Worm (Caenorhabditis elegans) whole organism, L4 larva: ENCODE measurements around the gene ubc-1.

ENCODE experiments used
- D1046.2 ChIP-seq: fragments of 200-800 bp; sonication (Bioruptor generic); IDR thresholded peaks from 2 replicates; pipeline ENCODE4 v1.3.6; 2022; ENCODE audit warnings: missing genetic modification characterization, missing compliant biosample characterization
- F49E8.2 ChIP-seq: sonication (generic microtip); optimal IDR thresholded peaks from 2 replicates; lab custom pipeline; 2016; ENCODE audit warnings: missing compliant biosample characterization, mild to moderate bottlenecking, missing genetic modification characterization, borderline replicate concordance
- T26A8.4 ChIP-seq: fragments of 200-800 bp; sonication (Bioruptor generic); IDR thresholded peaks from 2 replicates; pipeline ENCODE4 v1.3.6; 2022; ENCODE audit warnings: missing genetic modification characterization, missing compliant biosample characterization
- ZK546.5 ChIP-seq, 2 experiments: sonication (generic microtip); optimal IDR thresholded peaks; 2 replicates each; lab custom pipeline; 2017; ENCODE audit warnings: missing biosample characterization in 2 of 2, missing genetic modification characterization in 2 of 2
- aha-1 ChIP-seq: fragments of 150-350 bp; peaks from one replicate; lab custom pipeline; 2014; ENCODE audit warnings: missing biosample characterization, missing genetic modification characterization
- arid-1 ChIP-seq: fragments of 200-800 bp; sonication (Bioruptor generic); conservative IDR thresholded peaks from 2 replicates; pipeline ENCODE4 v1.3.6; 2022; ENCODE audit warnings: missing genetic modification reagents, missing genetic modification characterization, missing compliant biosample characterization
- ceh-28 ChIP-seq: fragments of 150-350 bp; optimal IDR thresholded peaks from 2 replicates; lab custom pipeline; 2014; ENCODE audit warnings: missing biosample characterization, missing genetic modification reagents, missing genetic modification characterization
- ces-1 ChIP-seq: fragments of 150-350 bp; sonication (generic microtip); optimal IDR thresholded peaks from 4 replicates; lab custom pipeline; 2014; ENCODE audit warnings: missing biosample characterization, missing genetic modification reagents, missing genetic modification characterization
- daf-12 ChIP-seq: fragments of 150-350 bp; optimal IDR thresholded peaks from 2 replicates; lab custom pipeline; 2014; ENCODE audit warnings: missing biosample characterization, missing genetic modification reagents, missing genetic modification characterization
- daf-16 ChIP-seq, 3 experiments: sonication (generic microtip); optimal IDR thresholded peaks; 2 replicates each; lab custom pipeline; 2016 to 2017; ENCODE audit warnings: missing genetic modification characterization in 3 of 3, missing genetic modification reagents in 3 of 3, mild to moderate bottlenecking in 2 of 3, missing compliant biosample characterization in 2 of 3, missing biosample characterization in 1 of 3, moderate library complexity in 1 of 3
- daf-19 ChIP-seq: fragments of 200-800 bp; sonication (Bioruptor generic); conservative IDR thresholded peaks from 2 replicates; pipeline ENCODE4 v1.3.6; 2022; ENCODE audit warnings: missing genetic modification characterization, missing compliant biosample characterization
- daf-8 ChIP-seq: fragments of 200-800 bp; sonication (Bioruptor generic); IDR thresholded peaks from 2 replicates; pipeline ENCODE4 v1.3.6; 2022; ENCODE audit warnings: missing genetic modification characterization, missing compliant biosample characterization
- dpl-1 ChIP-seq: fragments of 150-350 bp; optimal IDR thresholded peaks from 2 replicates; lab custom pipeline; 2014; ENCODE audit warnings: missing biosample characterization, missing genetic modification reagents, missing genetic modification characterization
- egl-43 ChIP-seq: fragments of 200-800 bp; sonication (Bioruptor generic); IDR thresholded peaks from 2 replicates; pipeline ENCODE4 v1.3.6; 2022; ENCODE audit warnings: missing genetic modification reagents, missing genetic modification characterization, missing compliant biosample characterization
- gei-8 ChIP-seq: fragments of 200-800 bp; sonication (Bioruptor generic); optimal IDR thresholded peaks from 2 replicates; lab custom pipeline; 2018; ENCODE audit warnings: mild to moderate bottlenecking, missing genetic modification characterization, missing compliant biosample characterization
- jun-1 ChIP-seq: fragments of 150-350 bp; optimal IDR thresholded peaks from 2 replicates; lab custom pipeline; 2014; ENCODE audit warnings: missing biosample characterization, missing genetic modification reagents, missing genetic modification characterization
- lin-13 ChIP-seq: fragments of 150-350 bp; optimal IDR thresholded peaks from 2 replicates; lab custom pipeline; 2014; ENCODE audit warnings: missing biosample characterization, missing genetic modification reagents, missing genetic modification characterization
- lin-15B ChIP-seq: fragments of 150-350 bp; sonication (generic microtip); optimal IDR thresholded peaks from 3 replicates; lab custom pipeline; 2014; ENCODE audit warnings: missing biosample characterization, missing genetic modification characterization
- lin-38 ChIP-seq: fragments of 200-800 bp; sonication (Bioruptor generic); IDR thresholded peaks from 2 replicates; pipeline ENCODE4 v1.3.6; 2022; ENCODE audit warnings: missing genetic modification reagents, missing genetic modification characterization, missing compliant biosample characterization
- lsy-2 ChIP-seq, 2 experiments: fragments of 150-350 bp in 1 of 2; sonication (generic microtip) in 1 of 2; optimal IDR thresholded peaks; 2 replicates each; lab custom pipeline; 2014 to 2017; ENCODE audit warnings: missing biosample characterization in 2 of 2, missing genetic modification characterization in 2 of 2
- mdl-1 ChIP-seq, 2 experiments: fragments of 150-350 bp in 1 of 2; sonication (generic microtip) in 1 of 2; optimal IDR thresholded peaks; 2 replicates each; lab custom pipeline; 2014 to 2017; ENCODE audit warnings: missing biosample characterization in 2 of 2, missing genetic modification characterization in 2 of 2
- mdt-29 ChIP-seq: fragments of 200-800 bp; sonication (Bioruptor generic); IDR thresholded peaks from 2 replicates; pipeline ENCODE4 v1.3.6; 2022; ENCODE audit warnings: missing genetic modification reagents, missing genetic modification characterization, missing compliant biosample characterization
- nhr-102 ChIP-seq: sonication (generic microtip); optimal IDR thresholded peaks from 2 replicates; lab custom pipeline; 2016; ENCODE audit warnings: mild to moderate bottlenecking, missing genetic modification characterization, moderate library complexity, missing compliant biosample characterization
- nhr-25 ChIP-seq: sonication (generic microtip); optimal IDR thresholded peaks from 2 replicates; lab custom pipeline; 2017; ENCODE audit warnings: missing genetic modification characterization, mild to moderate bottlenecking, missing compliant biosample characterization, antibody characterized with exemption, moderate library complexity, borderline replicate concordance; ENCODE audit not compliant: insufficient read depth
- nhr-6 ChIP-seq: fragments of 150-350 bp; optimal IDR thresholded peaks from 2 replicates; lab custom pipeline; 2014; ENCODE audit warnings: missing biosample characterization, missing genetic modification characterization
- nhr-77 ChIP-seq: fragments of 150-350 bp; optimal IDR thresholded peaks from 2 replicates; lab custom pipeline; 2014; ENCODE audit warnings: missing biosample characterization, missing genetic modification characterization
- pha-4 ChIP-seq, 2 experiments: fragments of 150-350 bp in 1 of 2; fragments of 200-800 bp in 1 of 2; sonication (Bioruptor generic) in 1 of 2; IDR thresholded peaks in 1 of 2; optimal IDR thresholded peaks in 1 of 2; 2 replicates each; pipeline versions ENCODE4 v1.3.6 to Lab custom; 2014 to 2022; ENCODE audit warnings: missing genetic modification characterization in 2 of 2, missing genetic modification reagents in 2 of 2, missing biosample characterization in 1 of 2, missing compliant biosample characterization in 1 of 2
- php-3 ChIP-seq: fragments of 200-800 bp; sonication (Bioruptor generic); IDR thresholded peaks from 2 replicates; pipeline ENCODE4 v1.3.6; 2022; ENCODE audit warnings: missing genetic modification reagents, missing genetic modification characterization, missing compliant biosample characterization
- sdz-12 ChIP-seq: fragments of 200-800 bp; sonication (Bioruptor generic); optimal IDR thresholded peaks from 2 replicates; lab custom pipeline; 2018; ENCODE audit warnings: mild to moderate bottlenecking, missing genetic modification characterization, missing compliant biosample characterization
- set-16 ChIP-seq: fragments of 200-800 bp; sonication (Bioruptor generic); IDR thresholded peaks from 2 replicates; pipeline ENCODE4 v1.3.6; 2022; ENCODE audit warnings: missing genetic modification reagents, missing genetic modification characterization, missing compliant biosample characterization
- tag-97 ChIP-seq: fragments of 200-800 bp; sonication (Bioruptor generic); IDR thresholded peaks from 2 replicates; pipeline ENCODE4 v1.3.6; 2022; ENCODE audit warnings: missing genetic modification characterization, missing compliant biosample characterization
- unc-130 ChIP-seq: sonication (generic microtip); optimal IDR thresholded peaks from 2 replicates; lab custom pipeline; 2016; ENCODE audit warnings: missing genetic modification reagents, missing genetic modification characterization, missing compliant biosample characterization
- unc-39 ChIP-seq: sonication (generic microtip); optimal IDR thresholded peaks from 2 replicates; lab custom pipeline; 2017; ENCODE audit warnings: missing biosample characterization, missing genetic modification characterization
- unc-62 ChIP-seq, 3 experiments: fragments of 150-350 bp in 1 of 3; sonication (generic microtip); optimal IDR thresholded peaks in 2 of 3; peaks in 1 of 3; 1 replicate in 1 of 3; 2 replicates in 2 of 3; lab custom pipeline; 2014 to 2017; ENCODE audit warnings: missing biosample characterization in 3 of 3, missing genetic modification characterization in 3 of 3, missing genetic modification reagents in 3 of 3, missing genotype in 1 of 3
- vab-7 ChIP-seq: fragments of 200-800 bp; sonication (Bioruptor generic); IDR thresholded peaks from 2 replicates; pipeline ENCODE4 v1.3.6; 2022; ENCODE audit warnings: missing genetic modification reagents, missing genetic modification characterization, missing compliant biosample characterization
- zfp-3 ChIP-seq: fragments of 200-800 bp; sonication (Bioruptor generic); conservative IDR thresholded peaks from 2 replicates; pipeline ENCODE4 v1.3.6; 2022; ENCODE audit warnings: missing genetic modification reagents, missing genetic modification characterization, missing compliant biosample characterization

Gene ubc-1

DNA sequence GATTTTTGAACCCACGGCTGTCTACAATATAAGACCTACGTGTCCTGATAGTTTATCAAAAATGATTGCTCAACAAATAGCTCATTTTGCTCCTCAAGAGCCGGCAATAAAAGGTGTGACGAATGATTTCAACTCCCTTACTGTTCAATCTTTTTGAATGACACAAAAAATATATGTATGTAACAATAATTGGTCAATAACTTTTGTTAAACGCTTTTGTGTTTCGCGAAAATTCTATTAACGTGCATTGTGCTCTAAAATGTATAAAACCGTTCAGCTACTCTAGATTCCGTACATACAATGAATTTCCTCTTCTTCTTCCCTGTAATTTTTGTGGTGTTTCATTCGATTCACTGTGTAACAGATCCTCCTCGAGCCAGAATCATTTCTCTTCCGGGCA lies 23.3 kb upstream of the ubc-1 start, which contains the start of gene C35B1.4:
Gene C35B1.4 (plus strand): TSS at position 301 of the 400 bp plus-strand sequence.
- TF ChIP-seq lin-13 (GFP tag; lab: Kevin White, UChicago) (no peak), nhr-6 (tag; lab: Kevin White, UChicago) (no peak), mdt-29 (GFP tag; lab: Robert Waterston, UW) (no peak), mdl-1 (tag; optimal IDR thresholded peaks at IDR 0.05; lab: Kevin White, UChicago) (no peak), dpl-1 (GFP tag; lab: Kevin White, UChicago) (no peak), nhr-77 (tag; lab: Kevin White, UChicago) (no peak), jun-1 (tag; lab: Kevin White, UChicago) (no peak), php-3 (GFP tag; lab: Robert Waterston, UW) (no peak), vab-7 (no peak), D1046.2 (GFP tag; lab: Robert Waterston, UW) (no peak), lin-38 (GFP tag; lab: Robert Waterston, UW) (no peak), lin-15B (tag; lab: Kevin White, UChicago) (no peak), zfp-3 (no peak), tag-97 (GFP tag; lab: Robert Waterston, UW) (no peak)

ce11 chrIV:4080846-4081245 lies 22.0 kb upstream of the ubc-1 start, which contains the start of the genes C35B1.9 and C35B1.3:
Gene C35B1.9 (minus strand): TSS chrIV:4080946.
Gene C35B1.3 (plus strand): TSS chrIV:4081151.
- TF ChIP-seq unc-62 (GFP tag; optimal IDR thresholded peaks at IDR 0.05 in 1 of 2; lab: Kevin White, UChicago) (peak in 1 of 2 experiments; percentile 11), unc-62 (tag; optimal IDR thresholded peaks at IDR 0.05; lab: Kevin White, UChicago) (no peak), arid-1 (GFP tag; lab: Robert Waterston, UW) (no peak)

DNA sequence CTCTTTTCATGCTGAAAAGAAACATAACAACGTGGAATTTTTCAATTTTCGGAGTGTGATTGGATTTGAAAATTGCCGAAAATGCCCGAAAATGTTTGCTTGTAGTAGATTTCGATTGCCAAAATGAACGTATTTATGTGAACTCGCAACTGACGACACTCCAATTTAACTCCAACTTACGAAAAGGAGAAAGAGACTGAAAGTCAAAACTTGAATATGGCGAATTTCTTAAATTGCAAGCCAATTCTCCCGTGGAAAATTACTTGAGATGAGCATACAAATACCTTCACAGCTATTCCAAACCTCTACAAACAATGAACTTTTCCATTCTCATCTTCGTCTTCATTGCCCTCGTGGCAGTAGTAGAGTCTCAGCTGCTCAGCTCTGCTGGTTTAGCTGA lies 20.2 kb upstream of the ubc-1 start:
- TF ChIP-seq unc-62 (GFP tag; optimal IDR thresholded peaks at IDR 0.05 in 1 of 2; lab: Kevin White, UChicago) (peak in 1 of 2 experiments; percentile 93), unc-62 (tag; optimal IDR thresholded peaks at IDR 0.05; lab: Kevin White, UChicago) (no peak), daf-8 (GFP tag; lab: Robert Waterston, UW) (no peak)

DNA sequence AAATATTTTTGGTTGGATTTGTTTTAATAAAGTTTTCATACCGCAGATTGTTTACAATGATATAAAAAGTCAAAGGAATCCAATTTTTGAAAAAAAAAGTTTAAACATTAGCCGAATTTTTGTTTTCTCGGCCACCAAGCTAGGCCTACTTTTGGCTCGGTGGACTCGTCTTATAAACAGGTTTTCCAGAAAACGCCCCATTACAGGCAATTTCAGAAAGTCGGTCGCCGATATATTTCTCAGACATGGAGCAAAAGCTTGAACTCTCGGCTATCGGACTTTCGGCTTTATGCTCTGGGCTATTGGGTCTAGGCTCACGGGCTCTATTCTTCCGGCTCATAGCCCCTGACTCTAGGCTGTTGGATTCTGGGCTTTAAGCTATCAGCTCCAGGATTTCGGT lies 19.7 kb upstream of the ubc-1 start:
- TF ChIP-seq aha-1 (tag; lab: Kevin White, UChicago): peak; percentile 44
- no peak for TF ChIP-seq daf-16 (GFP tag; optimal IDR thresholded peaks at IDR 0.05; lab: Kevin White, UChicago)
- peak; percentile 2 for TF ChIP-seq daf-16 (tag; optimal IDR thresholded peaks at IDR 0.05; lab: Kevin White, UChicago)
- TF ChIP-seq ces-1 (GFP tag; lab: Kevin White, UChicago): no peak
- no peak for TF ChIP-seq sdz-12 (GFP tag; lab: Kevin White, UChicago)
- peak; percentile 42 for TF ChIP-seq nhr-102 (tag; lab: Kevin White, UChicago)

DNA sequence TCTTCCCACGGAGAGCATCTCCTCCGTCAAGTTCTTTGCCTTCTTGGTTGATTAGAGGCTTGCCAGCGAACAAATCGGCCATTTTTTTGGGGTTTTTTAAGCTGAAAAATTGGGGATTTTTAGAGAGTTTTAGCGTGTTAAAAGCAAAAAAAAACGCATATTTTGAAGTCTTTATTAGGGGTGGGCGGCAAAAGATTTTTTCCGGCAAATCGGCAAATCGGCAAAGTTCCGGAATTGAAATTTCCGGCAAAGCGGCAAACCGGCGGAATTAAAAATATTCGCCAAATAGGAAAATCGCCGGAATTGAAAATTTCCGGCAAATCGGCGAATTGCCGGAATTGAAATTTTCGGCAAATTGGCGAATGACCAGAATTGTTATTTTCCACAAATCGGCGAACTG lies 18.7 kb upstream of the ubc-1 start, which contains the start of gene C35B1.5:
Gene C35B1.5 (minus strand): TSS at position 101 of the 400 bp plus-strand sequence.
- TF ChIP-seq gei-8 (GFP tag; lab: Kevin White, UChicago) (no peak), F49E8.2 (tag; lab: Kevin White, UChicago) (no peak), unc-130 (GFP tag; lab: Kevin White, UChicago) (no peak), set-16 (GFP tag; lab: Robert Waterston, UW) (no peak), egl-43 (GFP tag; lab: Robert Waterston, UW) (no peak), T26A8.4 (GFP tag; lab: Robert Waterston, UW) (no peak), lsy-2 (tag; optimal IDR thresholded peaks at IDR 0.05; lab: Kevin White, UChicago) (no peak), unc-39 (tag; lab: Kevin White, UChicago) (no peak), pha-4 (GFP tag; IDR thresholded peaks at IDR 0.05; lab: Robert Waterston, UW) (no peak), pha-4 (tag; optimal IDR thresholded peaks at IDR 0.05; lab: Kevin White, UChicago) (no peak), ZK546.5 (tag; optimal IDR thresholded peaks at IDR 0.05; lab: Kevin White, UChicago) (no peak), daf-19 (GFP tag; lab: Robert Waterston, UW) (no peak), mdl-1 (tag; optimal IDR thresholded peaks at IDR 0.05; lab: Kevin White, UChicago) (no peak), dpl-1 (GFP tag; lab: Kevin White, UChicago) (no peak), nhr-25 (tag; lab: Kevin White, UChicago) (no peak), ceh-28 (tag; lab: Kevin White, UChicago) (no peak), daf-12 (tag; lab: Kevin White, UChicago) (no peak)
- TF ChIP-seq, all 104 proteins: peak for 0
